Worm (Caenorhabditis elegans): ENCODE results near the gene C03H5.9.

DNA sequence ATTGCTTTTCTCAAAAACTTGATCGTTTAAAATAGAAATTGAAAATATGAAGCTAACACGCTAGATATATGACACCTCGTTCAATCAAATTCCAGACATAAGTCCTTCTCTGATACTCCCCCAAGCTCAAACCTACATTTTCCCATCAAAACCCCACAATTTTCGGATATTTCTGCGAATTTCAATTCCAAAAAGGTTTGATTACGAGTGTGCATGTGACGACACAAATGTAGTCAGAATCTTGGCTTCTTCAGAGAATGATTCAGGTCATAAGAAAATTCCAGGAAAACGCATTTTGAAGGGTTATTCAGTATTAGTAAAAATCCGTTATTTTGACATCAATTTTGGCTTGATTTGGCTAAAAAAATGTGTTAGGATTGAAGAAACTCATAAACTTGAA lies 43.6 kb upstream of the C03H5.9 start:
- TF ChIP-seq D1046.2 (GFP tag; IDR thresholded peaks at IDR 0.05) = no peak
- TF ChIP-seq daf-16 (GFP tag; optimal IDR thresholded peaks at IDR 0.05) = no peak
- no peak for TF ChIP-seq daf-16 (tag; optimal IDR thresholded peaks at IDR 0.05)
- no peak for TF ChIP-seq snpc-4 (tag; optimal IDR thresholded peaks at IDR 0.05)
- TF ChIP-seq arid-1 (GFP tag; conservative IDR thresholded peaks at IDR 0.05) = no peak
- TF ChIP-seq pha-4 (GFP tag; IDR thresholded peaks at IDR 0.05) = no peak
- TF ChIP-seq pha-4 (tag; optimal IDR thresholded peaks at IDR 0.05) = no peak
- TF ChIP-seq unc-62 (GFP tag; optimal IDR thresholded peaks at IDR 0.05 in 1 of 2) = no peak
- TF ChIP-seq unc-62 (tag; optimal IDR thresholded peaks at IDR 0.05) = no peak
- no peak for TF ChIP-seq zag-1 (tag; optimal IDR thresholded peaks at IDR 0.05)
- no peak for TF ChIP-seq lin-13 (GFP tag; optimal IDR thresholded peaks at IDR 0.05)
- no peak for TF ChIP-seq Y48G9A.11 (GFP tag; IDR thresholded peaks at IDR 0.05)
